Worm (Caenorhabditis elegans): ENCODE measurements around the gene T23F2.3.

ce11 chrX:5509114-5509877, 2.8 kb downstream of the T23F2.3 start:
- TF ChIP-seq ZK546.5 (tag; optimal IDR thresholded peaks at IDR 0.05) (no peak), hlh-30 (tag; optimal IDR thresholded peaks at IDR 0.05; ENCODE audit: insufficient read depth) (no peak), nhr-10 (tag; optimal IDR thresholded peaks at IDR 0.05) (no peak)
